Worm (Caenorhabditis elegans) whole organism, L1 larva: ENCODE results near the gene mtg-1.
A peak's percentile ranks its signal among the peaks of the same experiment; 100 is the strongest.

Experiments
- C34B4.2 ChIP-seq: sonication (generic microtip); optimal IDR thresholded peaks from 2 replicates; lab custom pipeline; 2017; ENCODE audit warnings: mild to moderate bottlenecking, missing genetic modification characterization, missing compliant biosample characterization
- F16B12.6 ChIP-seq: fragments of 150-350 bp; optimal IDR thresholded peaks from 2 replicates; lab custom pipeline; 2014; ENCODE audit warnings: missing biosample characterization, missing genetic modification characterization
- aha-1 ChIP-seq: fragments of 150-350 bp; optimal IDR thresholded peaks from 2 replicates; lab custom pipeline; 2014; ENCODE audit warnings: missing biosample characterization, missing genetic modification characterization
- alr-1 ChIP-seq: fragments of 200-800 bp; sonication (Bioruptor generic); optimal IDR thresholded peaks from 2 replicates; lab custom pipeline; 2018; ENCODE audit warnings: borderline replicate concordance, mild to moderate bottlenecking, missing genetic modification characterization, missing compliant biosample characterization
- aly-2 ChIP-seq: fragments of 150-350 bp; optimal IDR thresholded peaks from 2 replicates; lab custom pipeline; 2014; ENCODE audit warnings: missing biosample characterization, missing genetic modification characterization
- ceh-82 ChIP-seq, 3 experiments: fragments of 150-350 bp in 1 of 3; sonication (generic microtip) in 2 of 3; optimal IDR thresholded peaks; 2 replicates each; lab custom pipeline; 2014 to 2017; ENCODE audit warnings: missing biosample characterization in 3 of 3, missing genetic modification characterization in 3 of 3
- ceh-88 ChIP-seq: fragments of 200-800 bp; sonication (Bioruptor generic); IDR thresholded peaks from 2 replicates; pipeline ENCODE4 v1.3.6; 2022; ENCODE audit warnings: missing genetic modification characterization, missing compliant biosample characterization
- dpl-1 ChIP-seq, 3 experiments: fragments of 150-350 bp in 2 of 3; sonication (generic microtip) in 1 of 3; optimal IDR thresholded peaks; 2 replicates each; lab custom pipeline; 2014 to 2017; ENCODE audit warnings: missing biosample characterization in 3 of 3, missing genetic modification characterization in 3 of 3, missing genetic modification reagents in 3 of 3
- egl-27 ChIP-seq, 2 experiments: fragments of 150-350 bp in 1 of 2; sonication (generic microtip); optimal IDR thresholded peaks; 3 replicates each; lab custom pipeline; 2017 to 2018; ENCODE audit warnings: missing biosample characterization in 2 of 2, missing genetic modification characterization in 2 of 2, missing genetic modification reagents in 2 of 2
- elt-2 ChIP-seq: sonication (generic microtip); optimal IDR thresholded peaks from 2 replicates; lab custom pipeline; 2016; ENCODE audit warnings: missing genetic modification characterization, mild to moderate bottlenecking, inconsistent platforms, missing compliant biosample characterization, missing genetic modification reagents
- elt-3 ChIP-seq, 6 experiments: fragments of 150-350 bp in 1 of 6; sonication (generic microtip); optimal IDR thresholded peaks; 2 replicates each; lab custom pipeline; 2017 to 2018; ENCODE audit warnings: missing biosample characterization in 6 of 6, missing genetic modification characterization in 6 of 6, inconsistent platforms in 1 of 6
- fkh-10 ChIP-seq: sonication (generic microtip); optimal IDR thresholded peaks from 2 replicates; lab custom pipeline; 2017; ENCODE audit warnings: missing biosample characterization, missing genetic modification reagents, missing genetic modification characterization
- fkh-4 ChIP-seq: sonication (generic microtip); optimal IDR thresholded peaks from 2 replicates; lab custom pipeline; 2016; ENCODE audit warnings: missing compliant biosample characterization, missing genetic modification characterization, borderline replicate concordance
- fos-1 ChIP-seq: fragments of 150-350 bp; optimal IDR thresholded peaks from 2 replicates; lab custom pipeline; 2014; ENCODE audit warnings: missing biosample characterization, missing genetic modification characterization
- irx-1 ChIP-seq: sonication (generic microtip); optimal IDR thresholded peaks from 2 replicates; lab custom pipeline; 2016; ENCODE audit warnings: missing genetic modification characterization, missing compliant biosample characterization
- isw-1 ChIP-seq: fragments of 200-800 bp; sonication (Bioruptor generic); IDR thresholded peaks from 2 replicates; pipeline ENCODE4 v1.3.6; 2022; ENCODE audit warnings: missing genetic modification characterization, missing compliant biosample characterization
- jun-1 ChIP-seq: fragments of 150-350 bp; optimal IDR thresholded peaks from 2 replicates; lab custom pipeline; 2014; ENCODE audit warnings: missing biosample characterization, missing genetic modification reagents, missing genetic modification characterization
- lin-35 ChIP-seq, 2 experiments: fragments of 150-350 bp; optimal IDR thresholded peaks; 2 replicates each; lab custom pipeline; 2014; ENCODE audit warnings: missing biosample characterization in 2 of 2, missing genetic modification characterization in 2 of 2, missing genetic modification reagents in 2 of 2
- lin-39 ChIP-seq: fragments of 150-350 bp; optimal IDR thresholded peaks from 2 replicates; lab custom pipeline; 2014; ENCODE audit warnings: missing biosample characterization, missing genetic modification reagents, missing genetic modification characterization
- lsy-2 ChIP-seq, 2 experiments: fragments of 150-350 bp; optimal IDR thresholded peaks; 2 replicates each; lab custom pipeline; 2014; ENCODE audit warnings: missing biosample characterization in 2 of 2, missing genetic modification characterization in 2 of 2
- mep-1 ChIP-seq: fragments of 150-350 bp; optimal IDR thresholded peaks from 2 replicates; lab custom pipeline; 2014; ENCODE audit warnings: missing biosample characterization, missing genetic modification characterization
- nhr-11 ChIP-seq: fragments of 150-350 bp; optimal IDR thresholded peaks from 2 replicates; lab custom pipeline; 2014; ENCODE audit warnings: missing biosample characterization, missing genetic modification characterization
- nhr-12 ChIP-seq: sonication (generic microtip); optimal IDR thresholded peaks from 2 replicates; lab custom pipeline; 2017; ENCODE audit warnings: missing biosample characterization, missing genetic modification characterization
- nhr-28 ChIP-seq: fragments of 150-350 bp; optimal IDR thresholded peaks from 2 replicates; lab custom pipeline; 2014; ENCODE audit warnings: missing biosample characterization, missing genetic modification characterization
- nhr-71 ChIP-seq: sonication (generic microtip); optimal IDR thresholded peaks from 2 replicates; lab custom pipeline; 2016; ENCODE audit warnings: mild to moderate bottlenecking, missing genetic modification characterization, moderate library complexity, missing compliant biosample characterization
- nhr-76 ChIP-seq: sonication (generic microtip); optimal IDR thresholded peaks from 2 replicates; lab custom pipeline; 2017; ENCODE audit warnings: missing biosample characterization, missing genetic modification characterization
- nhr-77 ChIP-seq: fragments of 150-350 bp; optimal IDR thresholded peaks from 2 replicates; lab custom pipeline; 2014; ENCODE audit warnings: missing biosample characterization, missing genetic modification characterization
- nhr-85 ChIP-seq: sonication (generic microtip); peaks from one replicate; lab custom pipeline; 2016; ENCODE audit warnings: missing genetic modification characterization, inconsistent platforms, missing compliant biosample characterization
- pax-3 ChIP-seq: fragments of 200-800 bp; sonication (Bioruptor generic); optimal IDR thresholded peaks from 2 replicates; lab custom pipeline; 2018; ENCODE audit warnings: mild to moderate bottlenecking, missing genetic modification characterization, moderate library complexity, missing compliant biosample characterization
- pqm-1 ChIP-seq: sonication (generic microtip); optimal IDR thresholded peaks from 3 replicates; lab custom pipeline; 2017; ENCODE audit warnings: missing biosample characterization, missing genetic modification characterization
- rnt-1 ChIP-seq: sonication (generic microtip); optimal IDR thresholded peaks from 2 replicates; lab custom pipeline; 2016; ENCODE audit warnings: mild to moderate bottlenecking, missing genetic modification characterization, moderate library complexity, missing compliant biosample characterization
- snpc-4 ChIP-seq: fragments of 150-350 bp; optimal IDR thresholded peaks from 2 replicates; lab custom pipeline; 2014; ENCODE audit warnings: missing biosample characterization, missing genetic modification characterization
- snu-23 ChIP-seq: sonication (generic microtip); optimal IDR thresholded peaks from 2 replicates; lab custom pipeline; 2016; ENCODE audit warnings: missing genetic modification characterization, missing compliant biosample characterization
- sox-4 ChIP-seq: sonication (generic microtip); optimal IDR thresholded peaks from 2 replicates; lab custom pipeline; 2016; ENCODE audit warnings: missing genetic modification characterization, missing compliant biosample characterization
- sptf-1 ChIP-seq: fragments of 150-350 bp; optimal IDR thresholded peaks from 2 replicates; lab custom pipeline; 2014; ENCODE audit warnings: missing biosample characterization, missing genetic modification characterization
- sup-37 ChIP-seq: fragments of 200-800 bp; sonication (Bioruptor generic); optimal IDR thresholded peaks from 2 replicates; lab custom pipeline; 2018; ENCODE audit warnings: mild to moderate bottlenecking, missing genetic modification characterization, missing compliant biosample characterization
- swsn-7 ChIP-seq: sonication (generic microtip); optimal IDR thresholded peaks from 2 replicates; lab custom pipeline; 2016; ENCODE audit warnings: missing genetic modification characterization, missing compliant biosample characterization
- unc-130 ChIP-seq: fragments of 150-350 bp; optimal IDR thresholded peaks from 2 replicates; lab custom pipeline; 2017; ENCODE audit warnings: missing biosample characterization, missing genetic modification characterization, inconsistent platforms
- unc-98 ChIP-seq: fragments of 200-800 bp; sonication (Bioruptor generic); IDR thresholded peaks from 2 replicates; pipeline ENCODE4 v1.3.6; 2022; ENCODE audit warnings: missing genetic modification characterization, missing compliant biosample characterization
- vab-15 ChIP-seq: sonication (generic microtip); optimal IDR thresholded peaks from 2 replicates; lab custom pipeline; 2017; ENCODE audit warnings: missing genotype, mild to moderate bottlenecking, missing genetic modification characterization, missing compliant biosample characterization
- xbp-1 ChIP-seq: sonication (generic microtip); optimal IDR thresholded peaks from 2 replicates; lab custom pipeline; 2016; ENCODE audit warnings: missing genetic modification characterization, missing compliant biosample characterization
- zag-1 ChIP-seq: fragments of 150-350 bp; optimal IDR thresholded peaks from 2 replicates; lab custom pipeline; 2014; ENCODE audit warnings: missing biosample characterization, missing genetic modification characterization
- ztf-11 ChIP-seq, 2 experiments: sonication (generic microtip); optimal IDR thresholded peaks; 2 replicates each; lab custom pipeline; 2016 to 2017; ENCODE audit warnings: missing genetic modification characterization in 2 of 2, missing biosample characterization in 1 of 2, missing compliant biosample characterization in 1 of 2
- ztf-4 ChIP-seq: fragments of 150-350 bp; optimal IDR thresholded peaks from 2 replicates; lab custom pipeline; 2014; ENCODE audit warnings: missing biosample characterization, missing genetic modification characterization

mtg-1 gene

DNA sequence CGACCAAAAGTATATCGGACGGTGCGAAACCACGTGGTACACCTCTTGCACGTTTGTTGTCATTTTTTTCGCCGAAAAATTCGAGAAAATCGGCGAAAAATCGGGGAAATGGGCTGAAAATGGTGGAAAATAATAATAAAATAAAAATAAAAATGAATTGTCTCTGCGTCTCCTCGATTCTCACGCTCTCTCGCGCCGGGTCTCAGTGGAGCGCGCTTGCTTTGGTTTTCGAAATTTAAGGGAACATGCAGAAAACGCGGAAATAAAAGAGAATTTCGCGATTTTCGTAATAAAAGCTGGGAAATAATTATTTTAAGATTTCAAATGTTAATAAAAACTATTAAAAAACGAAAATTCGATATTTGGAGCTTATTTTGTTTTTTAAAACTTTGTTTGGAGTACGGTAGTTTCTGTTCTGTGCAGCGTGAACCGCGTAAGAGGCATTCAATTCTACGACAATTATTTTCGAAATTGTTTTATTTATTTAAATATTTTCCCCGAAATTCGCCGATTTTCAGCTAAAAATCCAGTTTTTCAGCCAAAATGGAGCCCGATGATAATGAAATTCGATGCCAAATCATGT is 37.6 kb upstream of the mtg-1 start, which contains the start of the genes ave-1 and M01G5.1 (continued):
- TF ChIP-seq isw-1 (GFP tag; lab: Robert Waterston, UW) (no peak), fkh-4 (tag; lab: Kevin White, UChicago) (no peak), xbp-1 (tag; lab: Kevin White, UChicago) (peak; percentile 35), snu-23 (GFP tag; lab: Kevin White, UChicago) (peak; percentile 48), alr-1 (tag; lab: Kevin White, UChicago) (no peak), nhr-76 (tag; lab: Kevin White, UChicago) (no peak), nhr-28 (tag; lab: Kevin White, UChicago) (no peak), pax-3 (tag; lab: Kevin White, UChicago) (no peak), aha-1 (tag; lab: Kevin White, UChicago) (no peak), aly-2 (tag; lab: Kevin White, UChicago) (no peak), fos-1 (tag; lab: Kevin White, UChicago) (no peak), elt-2 (no peak), nhr-12 (tag; lab: Kevin White, UChicago) (no peak), sup-37 (GFP tag; lab: Kevin White, UChicago) (no peak), unc-130 (tag; lab: Kevin White, UChicago) (no peak), rnt-1 (no peak), nhr-71 (tag; lab: Kevin White, UChicago) (no peak), jun-1 (tag; lab: Kevin White, UChicago) (no peak), ceh-82 (tag; optimal IDR thresholded peaks at IDR 0.05; lab: Kevin White, UChicago) (peak in 1 of 3 experiments; percentile 66), snpc-4 (tag; lab: Kevin White, UChicago) (no peak), egl-27 (tag; optimal IDR thresholded peaks at IDR 0.05; lab: Kevin White, UChicago) (no peak), fkh-10 (GFP tag; lab: Kevin White, UChicago) (no peak), C34B4.2 (tag; lab: Kevin White, UChicago) (no peak), dpl-1 (GFP tag; optimal IDR thresholded peaks at IDR 0.05; lab: Kevin White, UChicago) (peak; percentile 41 to 68 (median 50)), nhr-85 (tag; lab: Kevin White, UChicago) (peak; percentile 50), lin-39 (tag; lab: Kevin White, UChicago) (no peak), ztf-11 (tag; optimal IDR thresholded peaks at IDR 0.05; lab: Kevin White, UChicago) (no peak), swsn-7 (no peak), nhr-11 (no peak), unc-98 (GFP tag; lab: Robert Waterston, UW) (no peak), sox-4 (tag; lab: Kevin White, UChicago) (no peak)

DNA sequence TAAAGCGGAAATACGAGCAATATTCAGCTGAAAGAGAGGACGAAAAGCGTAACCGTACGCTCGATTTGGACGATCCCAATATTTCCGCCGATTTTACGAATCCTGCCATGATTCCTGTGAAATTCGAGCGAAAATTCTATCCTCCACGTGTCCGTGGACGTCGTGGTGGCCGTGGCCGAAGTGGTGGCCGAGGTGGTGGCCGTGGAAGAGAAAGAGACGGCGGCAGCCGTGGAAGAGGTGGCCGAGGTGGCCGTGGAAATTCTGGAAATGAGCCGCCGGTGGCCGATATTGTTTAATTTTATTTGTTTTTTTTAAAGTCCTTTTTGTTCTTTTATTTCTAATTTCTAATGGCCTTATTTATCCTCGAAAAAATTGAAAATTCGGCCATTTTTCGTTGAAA is 25.3 kb upstream of the mtg-1 start:
- no peak for TF ChIP-seq alr-1 (tag; lab: Kevin White, UChicago)
- no peak for TF ChIP-seq lin-39 (tag; lab: Kevin White, UChicago)
- no peak for TF ChIP-seq ceh-88 (GFP tag; lab: Robert Waterston, UW)
- no peak for TF ChIP-seq ztf-4 (tag; lab: Kevin White, UChicago)
- no peak for TF ChIP-seq egl-27 (tag; optimal IDR thresholded peaks at IDR 0.05; lab: Kevin White, UChicago)
- TF ChIP-seq jun-1 (tag; lab: Kevin White, UChicago) = no peak
- TF ChIP-seq ztf-11 (tag; optimal IDR thresholded peaks at IDR 0.05; lab: Kevin White, UChicago) = no peak
- TF ChIP-seq pqm-1 (tag; lab: Kevin White, UChicago) = no peak
- no peak for TF ChIP-seq elt-3 (tag; optimal IDR thresholded peaks at IDR 0.05; lab: Kevin White, UChicago)
- TF ChIP-seq snpc-4 (tag; lab: Kevin White, UChicago) = no peak
- no peak for TF ChIP-seq vab-15 (tag; lab: Kevin White, UChicago)
- TF ChIP-seq nhr-77 = no peak
- TF ChIP-seq dpl-1 (GFP tag; optimal IDR thresholded peaks at IDR 0.05; lab: Kevin White, UChicago) = no peak
- no peak for TF ChIP-seq lsy-2 (tag; optimal IDR thresholded peaks at IDR 0.05; lab: Kevin White, UChicago)
- TF ChIP-seq F16B12.6 (tag; lab: Kevin White, UChicago) = no peak
- no peak for TF ChIP-seq mep-1 (tag; lab: Kevin White, UChicago)
- TF ChIP-seq irx-1 = no peak
- no peak for TF ChIP-seq zag-1 (tag; lab: Kevin White, UChicago)
- no peak for TF ChIP-seq sptf-1
- no peak for TF ChIP-seq lin-35 (GFP tag; optimal IDR thresholded peaks at IDR 0.05; lab: Kevin White, UChicago)
